Worm (Caenorhabditis elegans) whole organism, young adult: ENCODE data around the gene F01F1.3.

Experiments
- B0019.2 ChIP-seq: fragments of 200-800 bp; sonication (Bioruptor generic); conservative IDR thresholded peaks from 2 replicates; pipeline ENCODE4 v1.3.6; 2022; ENCODE audit warnings: missing genetic modification reagents, missing genetic modification characterization, missing compliant biosample characterization
- B0261.1 ChIP-seq: sonication (generic microtip); optimal IDR thresholded peaks from 2 replicates; lab custom pipeline; 2016; ENCODE audit warnings: mild to moderate bottlenecking, missing genetic modification characterization, moderate library complexity, missing compliant biosample characterization
- D2030.7 ChIP-seq: fragments of 200-800 bp; sonication (Bioruptor generic); IDR thresholded peaks from 2 replicates; pipeline ENCODE4 v1.3.6; 2022; ENCODE audit warnings: missing genetic modification reagents, missing genetic modification characterization, missing compliant biosample characterization
- F33H1.4 ChIP-seq: fragments of 200-800 bp; sonication (Bioruptor generic); IDR thresholded peaks from 2 replicates; pipeline ENCODE4 v1.3.6; 2022; ENCODE audit warnings: missing genetic modification reagents, missing genetic modification characterization, missing compliant biosample characterization
- F49E8.2 ChIP-seq: sonication (generic microtip); optimal IDR thresholded peaks from 3 replicates; lab custom pipeline; 2017; ENCODE audit warnings: missing genetic modification characterization, mild to moderate bottlenecking, missing compliant biosample characterization, antibody characterized with exemption, moderate library complexity; ENCODE audit not compliant: insufficient read depth
- F57A8.1 ChIP-seq: fragments of 200-800 bp; sonication (Bioruptor generic); optimal IDR thresholded peaks from 2 replicates; lab custom pipeline; 2018; ENCODE audit warnings: mild to moderate bottlenecking, missing genetic modification characterization, moderate library complexity, missing compliant biosample characterization
- Y53G8AR.9 ChIP-seq: fragments of 200-800 bp; sonication (Bioruptor generic); conservative IDR thresholded peaks from 2 replicates; pipeline ENCODE4 v1.3.6; 2022; ENCODE audit warnings: missing genetic modification reagents, missing genetic modification characterization, missing compliant biosample characterization
- Y79H2A.3 ChIP-seq: fragments of 200-800 bp; sonication (Bioruptor generic); conservative IDR thresholded peaks from 2 replicates; pipeline ENCODE4 v1.3.6; 2022; ENCODE audit warnings: missing genetic modification reagents, missing genetic modification characterization, missing compliant biosample characterization
- Y95B8A.8 ChIP-seq: fragments of 200-800 bp; sonication (Bioruptor generic); IDR thresholded peaks from 2 replicates; pipeline ENCODE4 v1.3.6; 2022; ENCODE audit warnings: missing genetic modification reagents, missing genetic modification characterization, missing compliant biosample characterization
- ZK185.1 ChIP-seq: sonication (generic microtip); optimal IDR thresholded peaks from 2 replicates; lab custom pipeline; 2016; ENCODE audit warnings: mild to moderate bottlenecking, missing genetic modification characterization, missing compliant biosample characterization; ENCODE audit not compliant: poor library complexity, severe bottlenecking
- akir-1 ChIP-seq: fragments of 200-800 bp; sonication (Bioruptor generic); optimal IDR thresholded peaks from 2 replicates; lab custom pipeline; 2018; ENCODE audit warnings: mild to moderate bottlenecking, missing genetic modification characterization, moderate library complexity, missing compliant biosample characterization
- ama-1 ChIP-seq, 3 experiments: fragments of 150-350 bp in 1 of 3; sonication (generic microtip) in 2 of 3; optimal IDR thresholded peaks; 2 replicates each; lab custom pipeline; 2014 to 2018; ENCODE audit warnings: missing biosample characterization in 2 of 3, missing genetic modification characterization in 2 of 3, missing genetic modification reagents in 2 of 3
- aptf-3 ChIP-seq: fragments of 200-800 bp; sonication (Bioruptor generic); IDR thresholded peaks from 2 replicates; pipeline ENCODE4 v1.3.6; 2022; ENCODE audit warnings: missing genetic modification characterization, missing compliant biosample characterization
- athp-1 ChIP-seq: sonication (generic microtip); optimal IDR thresholded peaks from 2 replicates; lab custom pipeline; 2017; ENCODE audit warnings: mild to moderate bottlenecking, missing genetic modification characterization, missing compliant biosample characterization
- attf-6 ChIP-seq: fragments of 200-800 bp; sonication (Bioruptor generic); IDR thresholded peaks from 2 replicates; pipeline ENCODE4 v1.3.6; 2022; ENCODE audit warnings: missing genetic modification reagents, missing genetic modification characterization, missing compliant biosample characterization
- bed-1 ChIP-seq: fragments of 200-800 bp; sonication (Bioruptor generic); IDR thresholded peaks from 2 replicates; pipeline ENCODE4 v1.3.6; 2022; ENCODE audit warnings: missing genetic modification reagents, missing genetic modification characterization, missing compliant biosample characterization
- bed-2 ChIP-seq: fragments of 200-800 bp; sonication (Bioruptor generic); IDR thresholded peaks from 2 replicates; pipeline ENCODE4 v1.3.6; 2022; ENCODE audit warnings: missing genetic modification reagents, missing genetic modification characterization, missing compliant biosample characterization
- ccch-3 ChIP-seq: fragments of 200-800 bp; sonication (Bioruptor generic); optimal IDR thresholded peaks from 2 replicates; lab custom pipeline; 2018; ENCODE audit warnings: mild to moderate bottlenecking, missing genetic modification characterization, missing compliant biosample characterization
- cebp-1 ChIP-seq, 2 experiments: fragments of 200-800 bp in 1 of 2; sonication (Bioruptor generic) in 1 of 2; sonication (generic microtip) in 1 of 2; IDR thresholded peaks in 1 of 2; optimal IDR thresholded peaks in 1 of 2; 2 replicates each; pipeline versions ENCODE4 v1.3.6 to Lab custom; 2017 to 2022; ENCODE audit warnings: missing compliant biosample characterization in 2 of 2, missing genetic modification characterization in 2 of 2, mild to moderate bottlenecking in 1 of 2, missing genetic modification reagents in 1 of 2, moderate library complexity in 1 of 2
- cebp-2 ChIP-seq: fragments of 200-800 bp; sonication (Bioruptor generic); IDR thresholded peaks from 2 replicates; pipeline ENCODE4 v1.3.6; 2022; ENCODE audit warnings: missing genetic modification characterization, missing compliant biosample characterization
- efl-1 ChIP-seq: fragments of 150-350 bp; optimal IDR thresholded peaks from 2 replicates; lab custom pipeline; 2014; ENCODE audit warnings: missing biosample characterization, missing genetic modification reagents, missing genetic modification characterization
- egl-18 ChIP-seq: fragments of 200-800 bp; sonication (Bioruptor generic); IDR thresholded peaks from 2 replicates; pipeline ENCODE4 v1.3.6; 2022; ENCODE audit warnings: missing genetic modification reagents, missing genetic modification characterization, missing compliant biosample characterization
- hmg-1.2 ChIP-seq: fragments of 200-800 bp; sonication (Bioruptor generic); IDR thresholded peaks from 2 replicates; pipeline ENCODE4 v1.3.6; 2022; ENCODE audit warnings: missing genetic modification reagents, missing genetic modification characterization, missing compliant biosample characterization
- let-526 ChIP-seq: fragments of 200-800 bp; sonication (Bioruptor generic); IDR thresholded peaks from 2 replicates; pipeline ENCODE4 v1.3.6; 2022; ENCODE audit warnings: missing genetic modification reagents, missing genetic modification characterization, missing compliant biosample characterization
- lin-35 ChIP-seq, 3 experiments: fragments of 150-350 bp in 2 of 3; sonication (generic microtip) in 1 of 3; optimal IDR thresholded peaks; 2 replicates each; lab custom pipeline; 2014 to 2018; ENCODE audit warnings: missing biosample characterization in 3 of 3, missing genetic modification characterization in 3 of 3, missing genetic modification reagents in 3 of 3
- lin-54 ChIP-seq: fragments of 200-800 bp; sonication (Bioruptor generic); optimal IDR thresholded peaks from 2 replicates; lab custom pipeline; 2018; ENCODE audit warnings: mild to moderate bottlenecking, missing genetic modification characterization, missing compliant biosample characterization
- lsl-1 ChIP-seq: fragments of 200-800 bp; sonication (Bioruptor generic); optimal IDR thresholded peaks from 2 replicates; lab custom pipeline; 2018; ENCODE audit warnings: mild to moderate bottlenecking, missing genetic modification characterization, moderate library complexity, missing compliant biosample characterization
- lsy-27 ChIP-seq: sonication (generic microtip); optimal IDR thresholded peaks from 2 replicates; lab custom pipeline; 2017; ENCODE audit warnings: missing genetic modification characterization, mild to moderate bottlenecking, missing compliant biosample characterization, antibody characterized with exemption, missing genotype, borderline replicate concordance; ENCODE audit not compliant: insufficient read depth
- madf-3 ChIP-seq: fragments of 200-800 bp; sonication (Bioruptor generic); IDR thresholded peaks from 2 replicates; pipeline ENCODE4 v1.3.6; 2022; ENCODE audit warnings: missing genetic modification reagents, missing genetic modification characterization, missing compliant biosample characterization
- nhr-80 ChIP-seq: sonication (generic microtip); optimal IDR thresholded peaks from 2 replicates; lab custom pipeline; 2016; ENCODE audit warnings: missing genetic modification characterization, missing compliant biosample characterization
- rpc-1 ChIP-seq, 2 experiments: fragments of 150-350 bp in 1 of 2; sonication (generic microtip) in 1 of 2; optimal IDR thresholded peaks; 2 replicates each; lab custom pipeline; 2014 to 2018; ENCODE audit warnings: missing biosample characterization in 1 of 2, missing genetic modification characterization in 1 of 2, missing genetic modification reagents in 1 of 2, missing genotype in 1 of 2
- sdz-38 ChIP-seq: sonication (generic microtip); optimal IDR thresholded peaks from 2 replicates; lab custom pipeline; 2016; ENCODE audit warnings: missing genotype, missing genetic modification characterization, missing compliant biosample characterization
- snpc-1.1 ChIP-seq: sonication (generic microtip); optimal IDR thresholded peaks from 2 replicates; lab custom pipeline; 2017; ENCODE audit warnings: missing genetic modification characterization, mild to moderate bottlenecking, missing compliant biosample characterization, antibody characterized with exemption, moderate library complexity, missing genotype, missing genetic modification reagents; ENCODE audit not compliant: insufficient read depth
- sptf-2 ChIP-seq: fragments of 200-800 bp; sonication (Bioruptor generic); optimal IDR thresholded peaks from 2 replicates; lab custom pipeline; 2018; ENCODE audit warnings: mild to moderate bottlenecking, missing genetic modification characterization, missing compliant biosample characterization
- tbx-9 ChIP-seq: sonication (generic microtip); optimal IDR thresholded peaks from 2 replicates; lab custom pipeline; 2016; ENCODE audit warnings: borderline replicate concordance, missing genetic modification characterization, inconsistent platforms, missing compliant biosample characterization
- zim-3 ChIP-seq: sonication (generic microtip); optimal IDR thresholded peaks from 2 replicates; lab custom pipeline; 2017; ENCODE audit warnings: mild to moderate bottlenecking, missing genetic modification characterization, moderate library complexity, missing compliant biosample characterization
- ztf-18 ChIP-seq: sonication (generic microtip); optimal IDR thresholded peaks from 2 replicates; lab custom pipeline; 2016; ENCODE audit warnings: missing genotype, mild to moderate bottlenecking, missing genetic modification characterization, missing compliant biosample characterization
- ztf-3 ChIP-seq: fragments of 200-800 bp; sonication (Bioruptor generic); optimal IDR thresholded peaks from 2 replicates; lab custom pipeline; 2018; ENCODE audit warnings: mild to moderate bottlenecking, missing genetic modification characterization, missing compliant biosample characterization

The F01F1.3 gene

ce11 chrIII:5882823-5883222 is 11.1 kb downstream of the F01F1.3 start, which contains the start of gene F01F1.14:
Gene F01F1.14 (minus strand): TSS chrIII:5882923.
- TF ChIP-seq akir-1 (GFP tag; lab: Kevin White, UChicago): no peak
- no peak for TF ChIP-seq lin-54 (GFP tag; lab: Kevin White, UChicago)
- no peak for TF ChIP-seq F33H1.4 (GFP tag; lab: Robert Waterston, UW)
- TF ChIP-seq efl-1: no peak
- TF ChIP-seq snpc-1.1 (tag; lab: Kevin White, UChicago): no peak
- TF ChIP-seq ama-1 (optimal IDR thresholded peaks at IDR 0.05; lab: Kevin White, UChicago): no peak
- no peak for TF ChIP-seq ama-1 (GFP tag; optimal IDR thresholded peaks at IDR 0.05; lab: Kevin White, UChicago)
- no peak for TF ChIP-seq aptf-3 (GFP tag; lab: Robert Waterston, UW)
- no peak for TF ChIP-seq sdz-38
- TF ChIP-seq lin-35 (GFP tag; optimal IDR thresholded peaks at IDR 0.05; lab: Kevin White, UChicago): no peak
- no peak for TF ChIP-seq egl-18 (GFP tag; lab: Robert Waterston, UW)
- no peak for TF ChIP-seq tbx-9
- no peak for TF ChIP-seq ccch-3 (GFP tag; lab: Kevin White, UChicago)
- no peak for TF ChIP-seq sptf-2
- no peak for TF ChIP-seq bed-1 (GFP tag; lab: Robert Waterston, UW)
- TF ChIP-seq hmg-1.2: no peak

ce11 chrIII:5883517-5883916 is 11.8 kb downstream of the F01F1.3 start:
- no peak for TF ChIP-seq rpc-1 (optimal IDR thresholded peaks at IDR 0.05; lab: Kevin White, UChicago)
- no peak for TF ChIP-seq rpc-1 (tag; optimal IDR thresholded peaks at IDR 0.05; lab: Kevin White, UChicago)
- TF ChIP-seq madf-3 (GFP tag; lab: Robert Waterston, UW): no peak
- no peak for TF ChIP-seq bed-2 (GFP tag; lab: Robert Waterston, UW)
- TF ChIP-seq cebp-1 (GFP tag; IDR thresholded peaks at IDR 0.05; lab: Robert Waterston, UW): no peak
- TF ChIP-seq cebp-1 (tag; optimal IDR thresholded peaks at IDR 0.05; lab: Kevin White, UChicago): no peak
- no peak for TF ChIP-seq F57A8.1 (GFP tag; lab: Kevin White, UChicago)
- no peak for TF ChIP-seq Y95B8A.8 (GFP tag; lab: Robert Waterston, UW)
- no peak for TF ChIP-seq F49E8.2 (tag; lab: Kevin White, UChicago)
- TF ChIP-seq ztf-18 (tag; lab: Kevin White, UChicago): no peak
- TF ChIP-seq Y53G8AR.9 (GFP tag; lab: Robert Waterston, UW): no peak
- TF ChIP-seq cebp-2 (GFP tag; lab: Robert Waterston, UW): no peak
- no peak for TF ChIP-seq Y79H2A.3 (GFP tag; lab: Robert Waterston, UW)
- TF ChIP-seq let-526: no peak
- no peak for TF ChIP-seq nhr-80 (tag; lab: Kevin White, UChicago)
- no peak for TF ChIP-seq B0261.1 (tag; lab: Kevin White, UChicago)
- TF ChIP-seq ztf-3 (GFP tag; lab: Kevin White, UChicago): no peak

ce11 chrIII:5884007-5884406 is 12.3 kb downstream of the F01F1.3 start, which contains the start of gene C28H8.5:
Gene C28H8.5 (plus strand): TSS chrIII:5884307.
- TF ChIP-seq zim-3 (tag; lab: Kevin White, UChicago): no peak
- TF ChIP-seq lsl-1 (GFP tag; lab: Kevin White, UChicago): no peak
- no peak for TF ChIP-seq B0261.1 (tag; lab: Kevin White, UChicago)
- no peak for TF ChIP-seq attf-6 (GFP tag; lab: Robert Waterston, UW)
- TF ChIP-seq ztf-18 (tag; lab: Kevin White, UChicago): no peak
- no peak for TF ChIP-seq F57A8.1 (GFP tag; lab: Kevin White, UChicago)
- TF ChIP-seq B0019.2: no peak
- TF ChIP-seq rpc-1 (optimal IDR thresholded peaks at IDR 0.05; lab: Kevin White, UChicago): no peak
- no peak for TF ChIP-seq rpc-1 (tag; optimal IDR thresholded peaks at IDR 0.05; lab: Kevin White, UChicago)
- no peak for TF ChIP-seq ZK185.1
- no peak for TF ChIP-seq lsy-27 (tag; lab: Kevin White, UChicago)
- no peak for TF ChIP-seq F49E8.2 (tag; lab: Kevin White, UChicago)
- TF ChIP-seq bed-2 (GFP tag; lab: Robert Waterston, UW): no peak
- no peak for TF ChIP-seq F33H1.4 (GFP tag; lab: Robert Waterston, UW)
- TF ChIP-seq D2030.7 (GFP tag; lab: Robert Waterston, UW): no peak
- TF ChIP-seq cebp-1 (GFP tag; IDR thresholded peaks at IDR 0.05; lab: Robert Waterston, UW): no peak
- TF ChIP-seq cebp-1 (tag; optimal IDR thresholded peaks at IDR 0.05; lab: Kevin White, UChicago): no peak
- TF ChIP-seq athp-1 (tag; lab: Kevin White, UChicago): no peak
